Worm (Caenorhabditis elegans) whole organism, L4/young adult: Measurements from ENCODE around the gene E02H1.5.

Experiments used
- W03F9.2 ChIP-seq: fragments of 150-350 bp; optimal IDR thresholded peaks from 2 replicates; lab custom pipeline; 2014; ENCODE audit warnings: missing biosample characterization, missing genetic modification characterization
- dao-5 ChIP-seq: sonication (generic microtip); optimal IDR thresholded peaks from 2 replicates; lab custom pipeline; 2016; ENCODE audit warnings: missing genotype, missing genetic modification characterization, moderate library complexity, missing compliant biosample characterization

DNA sequence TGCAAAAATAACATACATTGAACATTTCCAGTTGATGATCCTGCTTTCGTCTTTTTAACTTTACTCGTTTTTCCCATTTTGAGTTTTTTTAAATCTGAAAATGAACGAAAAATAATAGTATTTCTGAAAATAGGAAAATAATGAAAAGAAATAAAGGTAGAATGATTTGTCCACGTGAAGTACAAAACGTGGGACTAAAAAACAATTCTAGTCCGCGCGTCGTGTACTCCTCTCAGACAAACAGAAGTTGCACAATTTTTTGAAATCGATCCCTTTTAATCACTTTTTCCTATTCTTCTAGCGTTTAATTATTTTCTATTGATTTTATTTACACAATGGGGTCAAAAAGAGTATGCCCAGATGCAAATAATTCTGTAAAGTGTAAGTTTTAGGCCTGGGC lies 4.0 kb upstream of the E02H1.5 start, which contains the start of the genes E02H1.1 and tag-124:
- TF ChIP-seq dao-5 (tag; lab: Kevin White, UChicago), result no peak
- peak; percentile 55 for TF ChIP-seq W03F9.2 (tag; lab: Kevin White, UChicago)
